Worm (Caenorhabditis elegans) whole organism, young adult: ENCODE measurements around the gene rab-19.

Experiments
- B0035.1 ChIP-seq: sonication (generic microtip); optimal IDR thresholded peaks from 2 replicates; lab custom pipeline; 2016; ENCODE audit warnings: missing genetic modification characterization, mild to moderate bottlenecking, missing compliant biosample characterization, missing genotype, missing genetic modification reagents
- D2030.7 ChIP-seq: fragments of 200-800 bp; sonication (Bioruptor generic); IDR thresholded peaks from 2 replicates; pipeline ENCODE4 v1.3.6; 2022; ENCODE audit warnings: missing genetic modification reagents, missing genetic modification characterization, missing compliant biosample characterization
- F23B12.7 ChIP-seq: sonication (generic microtip); optimal IDR thresholded peaks from 2 replicates; lab custom pipeline; 2017; ENCODE audit warnings: missing genetic modification characterization, mild to moderate bottlenecking, missing compliant biosample characterization, antibody characterized with exemption, moderate library complexity; ENCODE audit not compliant: insufficient read depth
- F33H1.4 ChIP-seq: fragments of 200-800 bp; sonication (Bioruptor generic); IDR thresholded peaks from 2 replicates; pipeline ENCODE4 v1.3.6; 2022; ENCODE audit warnings: missing genetic modification reagents, missing genetic modification characterization, missing compliant biosample characterization
- F49E8.2 ChIP-seq: sonication (generic microtip); optimal IDR thresholded peaks from 3 replicates; lab custom pipeline; 2017; ENCODE audit warnings: missing genetic modification characterization, mild to moderate bottlenecking, missing compliant biosample characterization, antibody characterized with exemption, moderate library complexity; ENCODE audit not compliant: insufficient read depth
- K11D2.4 ChIP-seq: fragments of 200-800 bp; sonication (Bioruptor generic); IDR thresholded peaks from 2 replicates; pipeline ENCODE4 v1.3.6; 2022; ENCODE audit warnings: missing genetic modification reagents, missing genetic modification characterization, missing compliant biosample characterization
- K12H6.12 ChIP-seq: fragments of 200-800 bp; sonication (Bioruptor generic); optimal IDR thresholded peaks from 2 replicates; lab custom pipeline; 2018; ENCODE audit warnings: mild to moderate bottlenecking, missing genetic modification characterization, missing compliant biosample characterization
- T07F8.4 ChIP-seq: sonication (generic microtip); optimal IDR thresholded peaks from 2 replicates; lab custom pipeline; 2016; ENCODE audit warnings: mild to moderate bottlenecking, missing genetic modification characterization, moderate library complexity, missing compliant biosample characterization
- T26A5.8 ChIP-seq: sonication (generic microtip); optimal IDR thresholded peaks from 2 replicates; lab custom pipeline; 2016; ENCODE audit warnings: missing genetic modification characterization, missing compliant biosample characterization
- ZK185.1 ChIP-seq: sonication (generic microtip); optimal IDR thresholded peaks from 2 replicates; lab custom pipeline; 2016; ENCODE audit warnings: mild to moderate bottlenecking, missing genetic modification characterization, missing compliant biosample characterization; ENCODE audit not compliant: poor library complexity, severe bottlenecking
- akir-1 ChIP-seq: fragments of 200-800 bp; sonication (Bioruptor generic); optimal IDR thresholded peaks from 2 replicates; lab custom pipeline; 2018; ENCODE audit warnings: mild to moderate bottlenecking, missing genetic modification characterization, moderate library complexity, missing compliant biosample characterization
- ama-1 ChIP-seq, 3 experiments: fragments of 150-350 bp in 1 of 3; sonication (generic microtip) in 2 of 3; optimal IDR thresholded peaks; 2 replicates each; lab custom pipeline; 2014 to 2018; ENCODE audit warnings: missing biosample characterization in 2 of 3, missing genetic modification characterization in 2 of 3, missing genetic modification reagents in 2 of 3
- aptf-3 ChIP-seq: fragments of 200-800 bp; sonication (Bioruptor generic); IDR thresholded peaks from 2 replicates; pipeline ENCODE4 v1.3.6; 2022; ENCODE audit warnings: missing genetic modification characterization, missing compliant biosample characterization
- attf-3 ChIP-seq: fragments of 200-800 bp; sonication (Bioruptor generic); conservative IDR thresholded peaks from 2 replicates; pipeline ENCODE4 v1.3.6; 2022; ENCODE audit warnings: missing genetic modification reagents, missing genetic modification characterization, missing compliant biosample characterization
- bed-1 ChIP-seq: fragments of 200-800 bp; sonication (Bioruptor generic); IDR thresholded peaks from 2 replicates; pipeline ENCODE4 v1.3.6; 2022; ENCODE audit warnings: missing genetic modification reagents, missing genetic modification characterization, missing compliant biosample characterization
- ceh-100 ChIP-seq: fragments of 200-800 bp; sonication (Bioruptor generic); IDR thresholded peaks from 2 replicates; pipeline ENCODE4 v1.3.6; 2022; ENCODE audit warnings: missing genetic modification reagents, missing genetic modification characterization, missing compliant biosample characterization
- ceh-27 ChIP-seq: fragments of 200-800 bp; sonication (Bioruptor generic); optimal IDR thresholded peaks from 2 replicates; lab custom pipeline; 2018; ENCODE audit warnings: mild to moderate bottlenecking, missing genetic modification characterization, moderate library complexity, missing compliant biosample characterization
- ceh-91 ChIP-seq: fragments of 200-800 bp; sonication (Bioruptor generic); IDR thresholded peaks from 2 replicates; pipeline ENCODE4 v1.3.6; 2022; ENCODE audit warnings: missing genetic modification reagents, missing genetic modification characterization, missing compliant biosample characterization
- chd-7 ChIP-seq: sonication (generic microtip); optimal IDR thresholded peaks from 2 replicates; lab custom pipeline; 2016; ENCODE audit warnings: mild to moderate bottlenecking, missing genetic modification characterization, moderate library complexity, missing compliant biosample characterization
- efl-1 ChIP-seq: fragments of 150-350 bp; optimal IDR thresholded peaks from 2 replicates; lab custom pipeline; 2014; ENCODE audit warnings: missing biosample characterization, missing genetic modification reagents, missing genetic modification characterization
- egrh-3 ChIP-seq: fragments of 200-800 bp; sonication (Bioruptor generic); IDR thresholded peaks from 2 replicates; pipeline ENCODE4 v1.3.6; 2022; ENCODE audit warnings: missing genetic modification reagents, missing genetic modification characterization, missing compliant biosample characterization
- hlh-26 ChIP-seq: fragments of 200-800 bp; sonication (Bioruptor generic); conservative IDR thresholded peaks from 2 replicates; pipeline ENCODE4 v1.3.6; 2022; ENCODE audit warnings: missing genetic modification reagents, missing genetic modification characterization, missing compliant biosample characterization
- hrde-1 ChIP-seq: sonication (generic microtip); optimal IDR thresholded peaks from 2 replicates; lab custom pipeline; 2016; ENCODE audit warnings: missing genetic modification characterization, mild to moderate bottlenecking, missing compliant biosample characterization, moderate library complexity, missing genotype, missing genetic modification reagents, borderline replicate concordance
- hsf-1 ChIP-seq: fragments of 200-800 bp; sonication (Bioruptor generic); IDR thresholded peaks from 2 replicates; pipeline ENCODE4 v1.3.6; 2022; ENCODE audit warnings: missing genetic modification reagents, missing genetic modification characterization, missing compliant biosample characterization
- lag-1 ChIP-seq: fragments of 200-800 bp; sonication (Bioruptor generic); IDR thresholded peaks from 2 replicates; pipeline ENCODE4 v1.3.6; 2022; ENCODE audit warnings: missing genetic modification reagents, missing genetic modification characterization, missing compliant biosample characterization
- lin-26 ChIP-seq: fragments of 200-800 bp; sonication (Bioruptor generic); IDR thresholded peaks from 2 replicates; pipeline ENCODE4 v1.3.6; 2022; ENCODE audit warnings: missing genetic modification reagents, missing genetic modification characterization, missing compliant biosample characterization
- lsl-1 ChIP-seq: fragments of 200-800 bp; sonication (Bioruptor generic); optimal IDR thresholded peaks from 2 replicates; lab custom pipeline; 2018; ENCODE audit warnings: mild to moderate bottlenecking, missing genetic modification characterization, moderate library complexity, missing compliant biosample characterization
- madf-6 ChIP-seq: fragments of 200-800 bp; sonication (Bioruptor generic); IDR thresholded peaks from 2 replicates; pipeline ENCODE4 v1.3.6; 2022; ENCODE audit warnings: missing genetic modification reagents, missing genetic modification characterization, missing compliant biosample characterization
- mel-28 ChIP-seq: sonication (generic microtip); optimal IDR thresholded peaks from 2 replicates; lab custom pipeline; 2016; ENCODE audit warnings: borderline replicate concordance, mild to moderate bottlenecking, missing genetic modification characterization, missing compliant biosample characterization
- pbrm-1 ChIP-seq: fragments of 200-800 bp; sonication (Bioruptor generic); IDR thresholded peaks from 2 replicates; pipeline ENCODE4 v1.3.6; 2022; ENCODE audit warnings: missing genetic modification reagents, missing genetic modification characterization, missing compliant biosample characterization
- rcor-1 ChIP-seq: fragments of 200-800 bp; sonication (Bioruptor generic); IDR thresholded peaks from 2 replicates; pipeline ENCODE4 v1.3.6; 2022; ENCODE audit warnings: missing genetic modification reagents, missing genetic modification characterization, missing compliant biosample characterization
- rec-8 ChIP-seq, 2 experiments: sonication (generic microtip); optimal IDR thresholded peaks; 2 replicates each; lab custom pipeline; 2016; ENCODE audit warnings: mild to moderate bottlenecking in 2 of 2, missing genetic modification characterization in 2 of 2, missing genetic modification reagents in 2 of 2, missing genotype in 2 of 2, missing biosample characterization in 1 of 2, missing compliant biosample characterization in 1 of 2, moderate library complexity in 1 of 2
- rpc-1 ChIP-seq, 2 experiments: fragments of 150-350 bp in 1 of 2; sonication (generic microtip) in 1 of 2; optimal IDR thresholded peaks; 2 replicates each; lab custom pipeline; 2014 to 2018; ENCODE audit warnings: missing biosample characterization in 1 of 2, missing genetic modification characterization in 1 of 2, missing genetic modification reagents in 1 of 2, missing genotype in 1 of 2
- sdz-38 ChIP-seq: sonication (generic microtip); optimal IDR thresholded peaks from 2 replicates; lab custom pipeline; 2016; ENCODE audit warnings: missing genotype, missing genetic modification characterization, missing compliant biosample characterization
- snpc-1.3 ChIP-seq: sonication (generic microtip); optimal IDR thresholded peaks from 2 replicates; lab custom pipeline; 2017; ENCODE audit warnings: missing genetic modification characterization, mild to moderate bottlenecking, missing compliant biosample characterization, antibody characterized with exemption, moderate library complexity, missing genotype, missing genetic modification reagents; ENCODE audit not compliant: insufficient read depth
- snpc-4 ChIP-seq, 5 experiments: fragments of 150-350 bp in 1 of 5; sonication (generic microtip) in 4 of 5; optimal IDR thresholded peaks; 2 replicates each; lab custom pipeline; 2014 to 2018; ENCODE audit warnings: missing genetic modification characterization in 5 of 5, missing biosample characterization in 3 of 5, antibody characterized with exemption in 2 of 5, mild to moderate bottlenecking in 2 of 5, missing compliant biosample characterization in 2 of 5, missing genotype in 2 of 5, moderate library complexity in 2 of 5, missing genetic modification reagents in 1 of 5
- tbx-9 ChIP-seq: sonication (generic microtip); optimal IDR thresholded peaks from 2 replicates; lab custom pipeline; 2016; ENCODE audit warnings: borderline replicate concordance, missing genetic modification characterization, inconsistent platforms, missing compliant biosample characterization
- zfh-2 ChIP-seq: fragments of 200-800 bp; sonication (Bioruptor generic); conservative IDR thresholded peaks from 2 replicates; pipeline ENCODE4 v1.3.6; 2022; ENCODE audit warnings: missing genetic modification reagents, missing genetic modification characterization, missing compliant biosample characterization
- zim-3 ChIP-seq: sonication (generic microtip); optimal IDR thresholded peaks from 2 replicates; lab custom pipeline; 2017; ENCODE audit warnings: mild to moderate bottlenecking, missing genetic modification characterization, moderate library complexity, missing compliant biosample characterization
- ztf-22 ChIP-seq: fragments of 200-800 bp; sonication (Bioruptor generic); optimal IDR thresholded peaks from 2 replicates; lab custom pipeline; 2018; ENCODE audit warnings: mild to moderate bottlenecking, missing genetic modification characterization, moderate library complexity, missing compliant biosample characterization
- ztf-25 ChIP-seq: fragments of 200-800 bp; sonication (Bioruptor generic); IDR thresholded peaks from 2 replicates; pipeline ENCODE4 v1.3.6; 2022; ENCODE audit warnings: missing genetic modification reagents, missing genetic modification characterization, missing compliant biosample characterization
- ztf-26 ChIP-seq: sonication (generic microtip); optimal IDR thresholded peaks from 2 replicates; lab custom pipeline; 2017; ENCODE audit warnings: missing genetic modification characterization, missing compliant biosample characterization
- ztf-3 ChIP-seq: fragments of 200-800 bp; sonication (Bioruptor generic); optimal IDR thresholded peaks from 2 replicates; lab custom pipeline; 2018; ENCODE audit warnings: mild to moderate bottlenecking, missing genetic modification characterization, missing compliant biosample characterization
- ztf-6 ChIP-seq: fragments of 200-800 bp; sonication (Bioruptor generic); IDR thresholded peaks from 2 replicates; pipeline ENCODE4 v1.3.6; 2022; ENCODE audit warnings: missing genetic modification reagents, missing genetic modification characterization, missing compliant biosample characterization

rab-19 gene

ce11 chrIV:13386903-13387302 is 2.7 kb upstream of the rab-19 start, which contains the start of gene lsm-3:
Gene lsm-3, plus strand, starts transcription at chrIV:13387203.
- TF ChIP-seq ztf-25 (GFP tag; lab: Robert Waterston, UW) (no peak), hrde-1 (tag; lab: Kevin White, UChicago) (no peak), tbx-9 (no peak), pbrm-1 (GFP tag; lab: Robert Waterston, UW) (no peak), lag-1 (GFP tag; lab: Robert Waterston, UW) (no peak), T26A5.8 (tag; lab: Kevin White, UChicago) (no peak), chd-7 (no peak), akir-1 (GFP tag; lab: Kevin White, UChicago) (no peak), ama-1 (optimal IDR thresholded peaks at IDR 0.05; lab: Kevin White, UChicago) (no peak), ama-1 (GFP tag; optimal IDR thresholded peaks at IDR 0.05; lab: Kevin White, UChicago) (no peak), K11D2.4 (no peak)

ce11 chrIV:13386043-13386442 is 1.9 kb upstream of the rab-19 start, which contains the start of the genes Y62E10A.20, Y62E10A.23 and mdt-9:
Gene Y62E10A.20, minus strand, starts transcription at chrIV:13386091.
Gene Y62E10A.23, plus strand, starts transcription at chrIV:13386324.
Gene mdt-9, plus strand, starts transcription at chrIV:13386380.
- no peak for TF ChIP-seq ztf-6 (GFP tag; lab: Robert Waterston, UW)
- TF ChIP-seq mel-28: no peak
- TF ChIP-seq B0035.1 (tag; lab: Kevin White, UChicago): no peak
- TF ChIP-seq ceh-91 (GFP tag; lab: Robert Waterston, UW): no peak
- TF ChIP-seq ceh-100 (GFP tag; lab: Robert Waterston, UW): peak; percentile 63
- no peak for TF ChIP-seq ztf-26 (tag; lab: Kevin White, UChicago)
- TF ChIP-seq rpc-1 (optimal IDR thresholded peaks at IDR 0.05; lab: Kevin White, UChicago): peak; percentile 39
- no peak for TF ChIP-seq rpc-1 (tag; optimal IDR thresholded peaks at IDR 0.05; lab: Kevin White, UChicago)
- no peak for TF ChIP-seq T07F8.4 (tag; lab: Kevin White, UChicago)
- no peak for TF ChIP-seq snpc-4 (GFP tag; optimal IDR thresholded peaks at IDR 0.05; lab: Kevin White, UChicago)
- TF ChIP-seq snpc-4 (tag; optimal IDR thresholded peaks at IDR 0.05; lab: Kevin White, UChicago): peak; percentile 5 to 81 (median 66)
- peak; percentile 41 for TF ChIP-seq F23B12.7
- TF ChIP-seq attf-3 (GFP tag; lab: Robert Waterston, UW): no peak
- peak; percentile 45 for TF ChIP-seq snpc-1.3 (tag; lab: Kevin White, UChicago)
- no peak for TF ChIP-seq hlh-26
- no peak for TF ChIP-seq zfh-2 (GFP tag; lab: Robert Waterston, UW)
- no peak for TF ChIP-seq bed-1 (GFP tag; lab: Robert Waterston, UW)
- TF ChIP-seq madf-6 (GFP tag; lab: Robert Waterston, UW): peak; percentile 51; the same call in 1 of the 2 replicates
- peak; percentile 69 for TF ChIP-seq F49E8.2
- TF ChIP-seq lsl-1 (GFP tag; lab: Kevin White, UChicago): peak; percentile 41
- peak; percentile 46 for TF ChIP-seq F33H1.4 (GFP tag; lab: Robert Waterston, UW)
- peak; percentile 40 for TF ChIP-seq D2030.7 (GFP tag; lab: Robert Waterston, UW)
- TF ChIP-seq K12H6.12 (tag; lab: Kevin White, UChicago): no peak
- no peak for TF ChIP-seq akir-1 (GFP tag; lab: Kevin White, UChicago)
- TF ChIP-seq hsf-1 (GFP tag; lab: Robert Waterston, UW): no peak
- TF ChIP-seq ceh-27 (GFP tag; lab: Kevin White, UChicago): peak; percentile 25
- TF ChIP-seq rec-8 (tag; optimal IDR thresholded peaks at IDR 0.05; lab: Kevin White, UChicago): no peak
- no peak for TF ChIP-seq rcor-1 (GFP tag; lab: Robert Waterston, UW)
- TF ChIP-seq efl-1: peak; percentile 38
- TF ChIP-seq ztf-3 (GFP tag; lab: Kevin White, UChicago): no peak
- no peak for TF ChIP-seq aptf-3 (GFP tag; lab: Robert Waterston, UW)
- TF ChIP-seq tbx-9: no peak
- no peak for TF ChIP-seq hrde-1 (tag; lab: Kevin White, UChicago)
- TF ChIP-seq ZK185.1: peak; percentile 17
- TF ChIP-seq zim-3 (tag; lab: Kevin White, UChicago): no peak
- TF ChIP-seq chd-7: no peak
- TF ChIP-seq ztf-22: no peak
- TF ChIP-seq lin-26 (GFP tag; lab: Robert Waterston, UW): no peak
- TF ChIP-seq sdz-38: no peak
- no peak for TF ChIP-seq egrh-3 (GFP tag; lab: Robert Waterston, UW)
